Fruit fly (Drosophila melanogaster): Measurements from ENCODE around the gene alphaKap4.
A peak's percentile ranks its signal among the peaks of the same experiment; 100 is the strongest.

alphaKap4 gene

dm6 chr3L:6010921-6011320 is at the start of gene alphaKap4:
Gene alphaKap4 (minus strand): TSS chr3L:6011021.
- TF ChIP-seq EcR (GFP tag; optimal IDR thresholded peaks at IDR 0.05) (no peak), CG15710 (tag; optimal IDR thresholded peaks at IDR 0.05) (no peak), CG34367 (tag; optimal IDR thresholded peaks at IDR 0.05) (no peak), CG10348 (GFP tag; IDR thresholded peaks at IDR 0.05) (no peak), fd96Ca (GFP tag; IDR thresholded peaks at IDR 0.05) (no peak), CG12605 (GFP tag; IDR thresholded peaks at IDR 0.05) (no peak), Snoo (tag; optimal IDR thresholded peaks at IDR 0.05) (no peak), D1 (tag; optimal IDR thresholded peaks at IDR 0.05) (no peak)

- TF ChIP-seq CG4496 (GFP tag; IDR thresholded peaks at IDR 0.05) (0 out of 3 replicates have a peak, but pooled peaks have one; percentile 34), CG34367 (tag; optimal IDR thresholded peaks at IDR 0.05) (peak; percentile 52), CG8159 (tag; optimal IDR thresholded peaks at IDR 0.05) (peak; percentile 7), Ets98B (GFP tag; IDR thresholded peaks at IDR 0.05) (no peak), Snoo (tag; optimal IDR thresholded peaks at IDR 0.05) (peak; percentile 13)
These were observed 48.4 kb upstream of the alphaKap4 start, which contains the start of gene CG6592 for dm6 chr3L:6059062-6059708. Gene CG6592 (plus strand): TSS chr3L:6059658.

- no peak for TF ChIP-seq CG9948 (tag; optimal IDR thresholded peaks at IDR 0.05)
- TF ChIP-seq CG8301 (tag; optimal IDR thresholded peaks at IDR 0.05), result no peak
- TF ChIP-seq Pif1A (GFP tag; optimal IDR thresholded peaks at IDR 0.05), result no peak
- no peak for TF ChIP-seq CG15710 (tag; optimal IDR thresholded peaks at IDR 0.05)
- no peak for TF ChIP-seq Pif1B (GFP tag; optimal IDR thresholded peaks at IDR 0.05)
- TF ChIP-seq D1 (tag; optimal IDR thresholded peaks at IDR 0.05), result no peak
- TF ChIP-seq CG10348 (GFP tag; IDR thresholded peaks at IDR 0.05), result no peak
- no peak for TF ChIP-seq fd96Ca (GFP tag; IDR thresholded peaks at IDR 0.05)
- no peak for TF ChIP-seq CG17806 (tag; optimal IDR thresholded peaks at IDR 0.05)
- no peak for TF ChIP-seq CG8159 (tag; optimal IDR thresholded peaks at IDR 0.05)
- TF ChIP-seq CG13204 (GFP tag; optimal IDR thresholded peaks at IDR 0.05), result no peak
- no peak for TF ChIP-seq Ets98B (GFP tag; IDR thresholded peaks at IDR 0.05)
These were observed 44.0 kb upstream of the alphaKap4 start, which contains the start of gene tant for dm6 chr3L:6054803-6055202. Gene tant (plus strand): TSS chr3L:6055136.

- TF ChIP-seq CG14655 (GFP tag; optimal IDR thresholded peaks at IDR 0.05), result no peak
- no peak for TF ChIP-seq CG17806 (tag; optimal IDR thresholded peaks at IDR 0.05)
- TF ChIP-seq rn (GFP tag; IDR thresholded peaks at IDR 0.05), result no peak
- no peak for TF ChIP-seq D1 (tag; optimal IDR thresholded peaks at IDR 0.05)
- no peak for TF ChIP-seq CG34367 (tag; optimal IDR thresholded peaks at IDR 0.05)
- TF ChIP-seq CG12605 (GFP tag; IDR thresholded peaks at IDR 0.05), result no peak
- no peak for TF ChIP-seq CG8301 (tag; optimal IDR thresholded peaks at IDR 0.05)
- TF ChIP-seq CG9948 (tag; optimal IDR thresholded peaks at IDR 0.05), result no peak
- no peak for TF ChIP-seq CG4496 (GFP tag; IDR thresholded peaks at IDR 0.05)
- TF ChIP-seq CG15710 (tag; optimal IDR thresholded peaks at IDR 0.05), result no peak
- no peak for TF ChIP-seq Pif1A (GFP tag; optimal IDR thresholded peaks at IDR 0.05)
- TF ChIP-seq CG10348 (GFP tag; IDR thresholded peaks at IDR 0.05), result no peak
- no peak for TF ChIP-seq CG32121 (GFP tag; IDR thresholded peaks at IDR 0.05)
- TF ChIP-seq Ets98B (GFP tag; IDR thresholded peaks at IDR 0.05), result no peak
- no peak for TF ChIP-seq Snoo (tag; optimal IDR thresholded peaks at IDR 0.05)
- no peak for TF ChIP-seq fd96Ca (GFP tag; IDR thresholded peaks at IDR 0.05)
- TF ChIP-seq CG13204 (GFP tag; optimal IDR thresholded peaks at IDR 0.05), result no peak
- TF ChIP-seq Pif1B (GFP tag; optimal IDR thresholded peaks at IDR 0.05), result no peak
These were observed 43.5 kb upstream of the alphaKap4 start, which contains the start of gene Jon65Ai for dm6 chr3L:6054343-6054742. Gene Jon65Ai (minus strand): TSS chr3L:6054443.

dm6 chr3L:6052021-6052420 is 41.2 kb upstream of the alphaKap4 start, which contains the start of gene Jon65Aii:
Gene Jon65Aii (plus strand): TSS chr3L:6052321.
- TF ChIP-seq gl (tag; optimal IDR thresholded peaks at IDR 0.05) (no peak), CG15710 (tag; optimal IDR thresholded peaks at IDR 0.05) (no peak), Pif1B (GFP tag; optimal IDR thresholded peaks at IDR 0.05) (no peak), CG13204 (GFP tag; optimal IDR thresholded peaks at IDR 0.05) (no peak), CG17806 (tag; optimal IDR thresholded peaks at IDR 0.05) (no peak), CG4496 (GFP tag; IDR thresholded peaks at IDR 0.05) (no peak), CG14655 (GFP tag; optimal IDR thresholded peaks at IDR 0.05) (no peak), fd96Ca (GFP tag; IDR thresholded peaks at IDR 0.05) (no peak), EcR (GFP tag; optimal IDR thresholded peaks at IDR 0.05) (no peak), rn (GFP tag; IDR thresholded peaks at IDR 0.05) (no peak), Ets98B (GFP tag; IDR thresholded peaks at IDR 0.05) (no peak), CG12605 (GFP tag; IDR thresholded peaks at IDR 0.05) (no peak)

dm6 chr3L:6050230-6050807 is 39.5 kb upstream of the alphaKap4 start, which contains the start of gene Jon65Aiii:
Gene Jon65Aiii (plus strand): TSS chr3L:6050757.
- TF ChIP-seq CG14655 (GFP tag; optimal IDR thresholded peaks at IDR 0.05) (no peak), rn (GFP tag; IDR thresholded peaks at IDR 0.05) (no peak), Ets98B (GFP tag; IDR thresholded peaks at IDR 0.05) (no peak), Pif1A (GFP tag; optimal IDR thresholded peaks at IDR 0.05) (no peak), Pif1B (GFP tag; optimal IDR thresholded peaks at IDR 0.05) (no peak), CG9948 (tag; optimal IDR thresholded peaks at IDR 0.05) (no peak)
